Worm (Caenorhabditis elegans): ENCODE measurements around the gene F08D12.2.

- no peak for TF ChIP-seq flt-1 (GFP tag; IDR thresholded peaks at IDR 0.05)
- no peak for TF ChIP-seq F13C5.2 (tag; optimal IDR thresholded peaks at IDR 0.05)
- TF ChIP-seq hnd-1 (tag; optimal IDR thresholded peaks at IDR 0.05) = no peak
- no peak for TF ChIP-seq hmg-4 (GFP tag; optimal IDR thresholded peaks at IDR 0.05)
- TF ChIP-seq scrt-1 (GFP tag; IDR thresholded peaks at IDR 0.05) = no peak
- no peak for TF ChIP-seq ets-7 (tag; optimal IDR thresholded peaks at IDR 0.05)
- TF ChIP-seq ama-1 (optimal IDR thresholded peaks at IDR 0.05) = no peak
- TF ChIP-seq tra-4 (tag; optimal IDR thresholded peaks at IDR 0.05) = no peak
Measured at ce11 chrII:2804949-2805348, 23.5 kb downstream of the F08D12.2 start.
